Fruit fly (Drosophila melanogaster): ENCODE results near the gene msps.

- TF ChIP-seq Sin3A (optimal IDR thresholded peaks at IDR 0.05) (no peak), h (optimal IDR thresholded peaks at IDR 0.05) (no peak), psq (optimal IDR thresholded peaks at IDR 0.05) (no peak), ttk (optimal IDR thresholded peaks at IDR 0.05) (no peak)
These were observed 11.0 kb upstream of the msps start for dm6 chr3R:16039557-16039956.

Measured in Kc167 (cell line).